Fruit fly (Drosophila melanogaster) whole organism, embryonic: ENCODE results near the gene CG2652.
A peak's percentile ranks its signal among the peaks of the same experiment; 100 is the strongest.

ENCODE experiments used
- ATbp ChIP-seq: fragments of 200-800 bp; sonication (Bioruptor generic); optimal IDR thresholded peaks from 2 replicates; lab custom pipeline; 2017; ENCODE audit warnings: missing biosample characterization, mild to moderate bottlenecking, missing genetic modification characterization, missing genetic modification reagents
- Abd-B ChIP-seq: fragments of 200-800 bp; sonication (Bioruptor generic); optimal IDR thresholded peaks from 2 replicates; lab custom pipeline; 2018; ENCODE audit warnings: missing biosample characterization, mild to moderate bottlenecking, missing genetic modification characterization, moderate library complexity
- CG10274 ChIP-seq: fragments of 200-800 bp; sonication (Bioruptor generic); optimal IDR thresholded peaks from 3 replicates; lab custom pipeline; 2017; ENCODE audit warnings: missing biosample characterization, mild to moderate bottlenecking, missing genetic modification characterization
- CG10462 ChIP-seq: fragments of 200-800 bp; sonication (Bioruptor generic); optimal IDR thresholded peaks from 2 replicates; lab custom pipeline; 2016; ENCODE audit warnings: missing biosample characterization, missing genetic modification characterization
- CG10959 ChIP-seq: fragments of 200-800 bp; sonication (Bioruptor generic); IDR thresholded peaks from 2 replicates; pipeline ENCODE4 v1.3.6; 2022; ENCODE audit warnings: missing biosample characterization, missing genetic modification characterization
- CG12104 ChIP-seq: fragments of 200-800 bp; sonication (Bioruptor generic); optimal IDR thresholded peaks from 3 replicates; lab custom pipeline; 2016; ENCODE audit warnings: missing biosample characterization, missing genetic modification characterization
- CG12236 ChIP-seq: fragments of 200-800 bp; sonication (Bioruptor generic); optimal IDR thresholded peaks from 2 replicates; lab custom pipeline; 2016; ENCODE audit warnings: missing biosample characterization, missing genetic modification characterization
- CG13775 ChIP-seq: fragments of 200-800 bp; sonication (Bioruptor generic); optimal IDR thresholded peaks from 3 replicates; lab custom pipeline; 2017; ENCODE audit warnings: missing biosample characterization, mild to moderate bottlenecking, missing genetic modification characterization
- CG14710 ChIP-seq: fragments of 200-800 bp; sonication (Bioruptor generic); optimal IDR thresholded peaks from 3 replicates; lab custom pipeline; 2019; ENCODE audit warnings: missing biosample characterization, mild to moderate bottlenecking, missing genetic modification characterization, moderate library complexity
- CG1529 ChIP-seq: fragments of 200-800 bp; sonication (Bioruptor generic); optimal IDR thresholded peaks from 3 replicates; lab custom pipeline; 2018; ENCODE audit warnings: missing biosample characterization, missing genetic modification characterization
- CG1603 ChIP-seq: fragments of 200-800 bp; sonication (Bioruptor generic); optimal IDR thresholded peaks from 2 replicates; lab custom pipeline; 2019; ENCODE audit warnings: missing biosample characterization, mild to moderate bottlenecking, missing genetic modification characterization, moderate library complexity
- CG17328 ChIP-seq: fragments of 200-800 bp; sonication (Bioruptor generic); IDR thresholded peaks from 2 replicates; pipeline ENCODE4 v1.3.6; 2022; ENCODE audit warnings: missing biosample characterization, missing genetic modification characterization
- CG17568 ChIP-seq: fragments of 200-800 bp; sonication (Bioruptor generic); optimal IDR thresholded peaks from 2 replicates; lab custom pipeline; 2018; ENCODE audit warnings: missing biosample characterization, mild to moderate bottlenecking, missing genetic modification characterization, moderate library complexity
- CG17612 ChIP-seq: fragments of 200-800 bp; sonication (Bioruptor generic); IDR thresholded peaks from 2 replicates; pipeline ENCODE4 v1.3.6; 2022; ENCODE audit warnings: missing biosample characterization, missing genetic modification characterization
- CG18619 ChIP-seq: fragments of 200-800 bp; sonication (Bioruptor generic); optimal IDR thresholded peaks from 3 replicates; lab custom pipeline; 2017; ENCODE audit warnings: missing biosample characterization, mild to moderate bottlenecking, missing genetic modification characterization
- CG2129 ChIP-seq: fragments of 200-800 bp; sonication (Bioruptor generic); IDR thresholded peaks from 2 replicates; pipeline ENCODE4 v1.3.6; 2022; ENCODE audit warnings: missing biosample characterization, missing genetic modification characterization; ENCODE audit not compliant: partially characterized antibody
- CG32532 ChIP-seq: fragments of 200-800 bp; sonication (Bioruptor generic); IDR thresholded peaks from 2 replicates; pipeline ENCODE4 v1.3.6; 2022; ENCODE audit warnings: missing biosample characterization, missing genetic modification characterization
- CG34376 ChIP-seq: fragments of 200-800 bp; sonication (Bioruptor generic); optimal IDR thresholded peaks from 2 replicates; lab custom pipeline; 2018; ENCODE audit warnings: missing biosample characterization, mild to moderate bottlenecking, missing genetic modification characterization
- CG4360 ChIP-seq: fragments of 200-800 bp; sonication (Bioruptor generic); IDR thresholded peaks from 2 replicates; pipeline ENCODE4 v1.3.6; 2022; ENCODE audit warnings: missing biosample characterization, missing genetic modification characterization
- CG5245 ChIP-seq: fragments of 200-800 bp; sonication (Bioruptor generic); optimal IDR thresholded peaks from 3 replicates; lab custom pipeline; 2016; ENCODE audit warnings: missing biosample characterization, missing genetic modification characterization
- CG6683 ChIP-seq: fragments of 200-800 bp; sonication (Bioruptor generic); optimal IDR thresholded peaks from 2 replicates; lab custom pipeline; 2017; ENCODE audit warnings: missing biosample characterization, mild to moderate bottlenecking, missing genetic modification characterization, missing genetic modification reagents
- CG7357 ChIP-seq: fragments of 200-800 bp; sonication (Bioruptor generic); IDR thresholded peaks from 3 replicates; pipeline ENCODE4 v1.3.6; 2022; ENCODE audit warnings: missing biosample characterization, missing genetic modification characterization
- CG9727 ChIP-seq: fragments of 200-800 bp; sonication (Bioruptor generic); optimal IDR thresholded peaks from 3 replicates; lab custom pipeline; 2017; ENCODE audit warnings: missing biosample characterization, mild to moderate bottlenecking, missing genetic modification characterization
- Doc3 ChIP-seq: fragments of 200-800 bp; sonication (Bioruptor generic); IDR thresholded peaks from 3 replicates; pipeline ENCODE4 v1.3.6; 2022; ENCODE audit warnings: missing biosample characterization, missing genetic modification characterization; ENCODE audit not compliant: partially characterized antibody
- Drgx ChIP-seq: fragments of 200-800 bp; sonication (Bioruptor generic); IDR thresholded peaks from 2 replicates; pipeline ENCODE4 v1.3.6; 2022; ENCODE audit warnings: missing biosample characterization, missing genetic modification characterization
- Fer3 ChIP-seq: fragments of 200-800 bp; sonication (Bioruptor generic); optimal IDR thresholded peaks from 2 replicates; lab custom pipeline; 2018; ENCODE audit warnings: missing biosample characterization, mild to moderate bottlenecking, missing genetic modification characterization, moderate library complexity
- HLH3B ChIP-seq: fragments of 200-800 bp; sonication (Bioruptor generic); IDR thresholded peaks from 2 replicates; pipeline ENCODE4 v1.3.6; 2022; ENCODE audit warnings: missing biosample characterization, missing genetic modification characterization
- HLHmδ ChIP-seq: fragments of 200-800 bp; sonication (Bioruptor generic); optimal IDR thresholded peaks from 2 replicates; lab custom pipeline; 2018; ENCODE audit warnings: missing biosample characterization, mild to moderate bottlenecking, missing genetic modification characterization, moderate library complexity
- Hr78 ChIP-seq, 2 experiments: fragments of 200-800 bp in 1 of 2; fragments of >200 bp in 1 of 2; sonication (Bioruptor generic) in 1 of 2; optimal IDR thresholded peaks; 2 replicates each; lab custom pipeline; 2017 to 2019; ENCODE audit warnings: missing biosample characterization in 2 of 2, missing genetic modification characterization in 2 of 2, mild to moderate bottlenecking in 1 of 2, moderate library complexity in 1 of 2
- Xbp1 ChIP-seq: fragments of 200-800 bp; sonication (Bioruptor generic); optimal IDR thresholded peaks from 3 replicates; lab custom pipeline; 2016; ENCODE audit warnings: missing biosample characterization, mild to moderate bottlenecking, missing genetic modification characterization
- bab2 ChIP-seq: fragments of 200-800 bp; sonication (Bioruptor generic); optimal IDR thresholded peaks from 2 replicates; lab custom pipeline; 2016; ENCODE audit warnings: missing biosample characterization, missing genetic modification characterization
- btn ChIP-seq: fragments of 200-800 bp; sonication (Bioruptor generic); optimal IDR thresholded peaks from 2 replicates; lab custom pipeline; 2016; ENCODE audit warnings: missing biosample characterization, missing genetic modification characterization
- caup ChIP-seq: fragments of 200-800 bp; sonication (Bioruptor generic); optimal IDR thresholded peaks from 3 replicates; lab custom pipeline; 2017; ENCODE audit warnings: missing biosample characterization, mild to moderate bottlenecking, missing genetic modification characterization, moderate library complexity; ENCODE audit not compliant: severe bottlenecking
- dan ChIP-seq: fragments of 200-800 bp; sonication (Bioruptor generic); IDR thresholded peaks from 2 replicates; pipeline ENCODE4 v1.3.6; 2022; ENCODE audit warnings: missing biosample characterization, missing genetic modification characterization
- gem ChIP-seq: fragments of 200-800 bp; sonication (Bioruptor generic); optimal IDR thresholded peaks from 2 replicates; lab custom pipeline; 2019; ENCODE audit warnings: missing biosample characterization, mild to moderate bottlenecking, missing genetic modification characterization, moderate library complexity
- gro ChIP-seq: fragments of 200-800 bp; sonication (Bioruptor generic); optimal IDR thresholded peaks from 2 replicates; lab custom pipeline; 2016; ENCODE audit warnings: missing biosample characterization, missing genetic modification characterization
- inv ChIP-seq: fragments of 200-800 bp; sonication (Bioruptor generic); IDR thresholded peaks from 2 replicates; pipeline ENCODE4 v1.3.6; 2022; ENCODE audit warnings: missing biosample characterization, missing genetic modification characterization; ENCODE audit not compliant: partially characterized antibody
- lov ChIP-seq, 2 experiments: fragments of 200-800 bp in 1 of 2; fragments of >200 bp in 1 of 2; sonication (Bioruptor generic) in 1 of 2; IDR thresholded peaks in 1 of 2; optimal IDR thresholded peaks in 1 of 2; 2 replicates in 1 of 2; 3 replicates in 1 of 2; pipeline versions ENCODE4 v1.3.6 to Lab custom; 2017 to 2022; ENCODE audit warnings: missing biosample characterization in 1 of 2, missing genetic modification characterization in 1 of 2
- nom ChIP-seq: fragments of 200-800 bp; sonication (Bioruptor generic); optimal IDR thresholded peaks from 2 replicates; lab custom pipeline; 2017; ENCODE audit warnings: missing biosample characterization, missing genetic modification characterization, mild to moderate bottlenecking, moderate library complexity, missing genetic modification reagents
- peb ChIP-seq: fragments of 200-800 bp; sonication (Bioruptor generic); IDR thresholded peaks from 2 replicates; pipeline ENCODE4 v1.3.6; 2022; ENCODE audit warnings: missing biosample characterization, missing genetic modification characterization
- seq ChIP-seq: fragments of 200-800 bp; sonication (Bioruptor generic); IDR thresholded peaks from 2 replicates; pipeline ENCODE4 v1.3.6; 2022; ENCODE audit warnings: missing biosample characterization, missing genetic modification characterization
- sisA ChIP-seq: fragments of 200-800 bp; sonication (Bioruptor generic); IDR thresholded peaks from 2 replicates; pipeline ENCODE4 v1.3.6; 2022; ENCODE audit warnings: missing biosample characterization, missing genetic modification characterization
- slp2 ChIP-seq: fragments of 200-800 bp; sonication (Bioruptor generic); optimal IDR thresholded peaks from 2 replicates; lab custom pipeline; 2016; ENCODE audit warnings: missing biosample characterization, missing genetic modification characterization
- sna ChIP-seq: fragments of 200-800 bp; sonication (Bioruptor generic); IDR thresholded peaks from 2 replicates; pipeline ENCODE4 v1.3.6; 2022; ENCODE audit warnings: missing biosample characterization, missing genetic modification characterization; ENCODE audit not compliant: partially characterized antibody
- tll ChIP-seq, 2 experiments: fragments of 200-800 bp in 1 of 2; fragments of >200 bp in 1 of 2; sonication (Bioruptor generic) in 1 of 2; optimal IDR thresholded peaks; 2 replicates each; lab custom pipeline; 2017 to 2019; ENCODE audit warnings: missing biosample characterization in 2 of 2, missing genetic modification characterization in 2 of 2, mild to moderate bottlenecking in 1 of 2, moderate library complexity in 1 of 2
- tup ChIP-seq: fragments of 200-800 bp; sonication (Bioruptor generic); optimal IDR thresholded peaks from 2 replicates; lab custom pipeline; 2016; ENCODE audit warnings: missing biosample characterization, mild to moderate bottlenecking, missing genetic modification characterization, moderate library complexity
- zfh2 ChIP-seq: fragments of 200-800 bp; sonication (Bioruptor generic); optimal IDR thresholded peaks from 2 replicates; lab custom pipeline; 2016; ENCODE audit warnings: missing biosample characterization, missing genetic modification characterization

CG2652 gene

DNA sequence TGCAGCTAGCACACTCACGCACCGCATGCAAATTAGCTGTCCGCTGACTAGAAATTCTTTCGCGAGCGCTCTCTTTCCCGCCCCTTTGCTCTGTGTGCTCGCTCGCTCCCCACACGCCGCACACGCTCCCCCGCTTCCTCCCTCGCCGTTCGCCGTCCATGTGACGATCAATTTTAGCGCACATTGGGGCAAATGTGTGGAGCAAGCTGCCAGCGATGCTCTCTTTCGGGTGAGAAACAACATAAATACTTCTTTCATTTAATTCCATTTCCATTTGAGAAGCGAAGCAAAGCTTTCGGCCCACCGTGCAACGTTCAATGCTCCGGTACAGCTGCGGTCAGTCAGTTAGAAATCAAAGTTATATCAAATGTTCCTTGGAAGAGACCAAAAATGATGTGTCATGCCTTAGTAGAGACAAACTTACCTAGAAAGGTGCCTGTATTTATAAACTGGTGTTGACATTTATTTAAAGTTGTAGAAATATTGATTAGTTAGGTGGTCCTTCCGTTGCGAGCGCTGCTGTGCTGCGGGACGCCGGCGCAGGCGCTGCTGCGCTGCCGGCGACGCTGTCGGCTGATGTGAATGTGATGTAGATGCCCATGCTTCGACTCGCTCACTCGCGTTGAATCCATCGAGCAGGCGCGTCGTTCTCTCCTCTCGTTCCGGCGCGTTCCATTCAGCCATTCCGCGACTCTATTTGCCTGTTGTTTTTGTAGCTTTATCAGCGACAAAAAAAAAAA is 36.5 kb downstream of the CG2652 start (continued):
- peak; percentile 94 for TF ChIP-seq Abd-B (GFP tag; lab: Kevin White, UChicago)
- peak; percentile 91 for TF ChIP-seq CG14710 (tag; lab: Kevin White, UChicago)
- TF ChIP-seq CG17612 (GFP tag; lab: Robert Waterston, UW), result peak; percentile 89
- peak; percentile 88 for TF ChIP-seq peb (GFP tag; lab: Robert Waterston, UW)
- peak; percentile 97 for TF ChIP-seq seq
- TF ChIP-seq zfh2 (GFP tag; lab: Kevin White, UChicago), result peak; percentile 96
- TF ChIP-seq CG10959 (GFP tag; lab: Robert Waterston, UW), result peak; percentile 85
- TF ChIP-seq ATbp (GFP tag; lab: Kevin White, UChicago), result peak; percentile 98
- TF ChIP-seq CG7357 (GFP tag; lab: Robert Waterston, UW), result peak; percentile 90
- peak; percentile 96 for TF ChIP-seq caup (GFP tag; lab: Kevin White, UChicago)
- peak; percentile 96 for TF ChIP-seq Fer3 (tag; lab: Kevin White, UChicago)
- peak; percentile 95 for TF ChIP-seq CG9727 (GFP tag; lab: Kevin White, UChicago)
- no peak for TF ChIP-seq sna (GFP tag; lab: Robert Waterston, UW)
- peak; percentile 74 for TF ChIP-seq dan (GFP tag; lab: Robert Waterston, UW)
- peak; percentile 97 for TF ChIP-seq gro (GFP tag; lab: Kevin White, UChicago)
- peak; percentile 98 for TF ChIP-seq Drgx (GFP tag; lab: Robert Waterston, UW)
- TF ChIP-seq Xbp1 (GFP tag; lab: Kevin White, UChicago), result peak; percentile 98
- TF ChIP-seq lov (optimal IDR thresholded peaks at IDR 0.05; lab: Kevin White, UChicago), result no peak
- TF ChIP-seq lov (GFP tag; IDR thresholded peaks at IDR 0.05; lab: Robert Waterston, UW), result peak; percentile 91
- TF ChIP-seq CG34376 (GFP tag; lab: Kevin White, UChicago), result peak; percentile 93
- TF ChIP-seq CG10274 (GFP tag; lab: Kevin White, UChicago), result peak; percentile 89
- peak; percentile 93 for TF ChIP-seq CG6683
- TF ChIP-seq sisA (GFP tag; lab: Robert Waterston, UW), result peak; percentile 96
- TF ChIP-seq CG17568 (GFP tag; lab: Kevin White, UChicago), result peak; percentile 97
- peak; percentile 46; the same call in 1 of the 2 replicates for TF ChIP-seq inv (GFP tag; lab: Robert Waterston, UW)
- peak; percentile 98 for TF ChIP-seq gem
- TF ChIP-seq CG2129, result no peak
- peak; percentile 95 for TF ChIP-seq CG5245
- TF ChIP-seq CG4360 (GFP tag; lab: Robert Waterston, UW), result peak; percentile 90
- peak; percentile 94 for TF ChIP-seq nom (GFP tag; lab: Kevin White, UChicago)
- TF ChIP-seq CG1603, result peak; percentile 98
- peak; percentile 94 for TF ChIP-seq CG12104 (GFP tag; lab: Kevin White, UChicago)
- peak; percentile 94 for TF ChIP-seq CG12236 (GFP tag; lab: Kevin White, UChicago)
- peak; percentile 65 for TF ChIP-seq HLHmδ (GFP tag; lab: Kevin White, UChicago)
- TF ChIP-seq CG1529 (GFP tag; lab: Kevin White, UChicago), result peak; percentile 96
- TF ChIP-seq btn (GFP tag; lab: Kevin White, UChicago), result peak; percentile 95
- TF ChIP-seq CG13775 (GFP tag; lab: Kevin White, UChicago), result peak; percentile 95
- TF ChIP-seq slp2 (GFP tag; lab: Kevin White, UChicago), result peak; percentile 96
- peak; percentile 97 for TF ChIP-seq CG32532 (GFP tag; lab: Robert Waterston, UW)
- peak; percentile 94 for TF ChIP-seq HLH3B (GFP tag; lab: Robert Waterston, UW)
- TF ChIP-seq CG10462, result peak; percentile 93
- TF ChIP-seq Doc3, result no peak
- peak; percentile 98 for TF ChIP-seq CG18619 (GFP tag; lab: Kevin White, UChicago)
- peak; percentile 98 for TF ChIP-seq bab2 (GFP tag; lab: Kevin White, UChicago)
- peak; percentile 92 for TF ChIP-seq tup (GFP tag; lab: Kevin White, UChicago)
- peak; percentile 97 for TF ChIP-seq CG17328 (GFP tag; lab: Robert Waterston, UW)
- peak in 1 of 2 experiments; percentile 35 for TF ChIP-seq tll (GFP tag; optimal IDR thresholded peaks at IDR 0.05; lab: Kevin White, UChicago)
- TF ChIP-seq Hr78 (GFP tag; optimal IDR thresholded peaks at IDR 0.05; lab: Kevin White, UChicago), result peak in 1 of 2 experiments; percentile 90
